Worm (Caenorhabditis elegans): ENCODE results near the gene F37C12.10.

F37C12.10 gene

DNA sequence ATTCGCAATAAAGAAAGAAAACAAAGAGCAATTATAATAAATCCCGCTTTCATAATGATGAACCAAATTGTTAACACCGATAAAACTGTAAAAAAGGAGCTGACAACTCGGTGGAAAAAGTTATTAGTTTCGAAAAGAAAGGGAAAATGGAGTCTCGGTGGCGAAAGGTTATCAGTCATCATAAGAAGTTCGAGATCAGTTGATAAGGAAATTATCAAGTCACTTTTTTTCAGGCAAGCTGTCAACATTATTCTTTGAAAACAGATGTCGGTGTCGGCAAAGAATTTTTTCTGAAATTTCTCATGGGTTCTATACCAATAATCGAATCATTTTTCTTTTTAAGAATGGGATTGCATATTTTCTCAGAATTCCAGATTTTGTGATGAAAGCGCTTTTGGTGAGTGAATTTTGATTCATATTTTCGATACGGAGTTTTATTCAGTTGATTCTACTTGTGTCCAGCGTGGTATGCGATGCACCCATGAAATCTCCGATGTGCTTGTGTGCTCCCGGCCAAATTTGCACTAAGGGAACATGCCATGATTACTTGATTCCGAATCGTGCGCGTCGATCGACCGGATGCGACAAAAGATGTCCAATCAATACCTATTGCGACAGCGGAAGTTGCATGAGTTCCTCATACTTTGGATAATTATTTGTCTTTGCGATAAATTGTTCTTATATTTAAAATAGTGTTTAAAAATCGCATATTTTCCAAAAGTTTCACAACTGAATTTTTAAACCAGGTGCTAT is at the start of gene F37C12.10, which contains the start of gene F37C12.21:
TSS of gene F37C12.10 (minus strand) at position 85 of the 753 bp plus-strand sequence.
TSS of gene F37C12.21 (plus strand) at position 58 of the 753 bp plus-strand sequence.
- TF ChIP-seq ama-1 (optimal IDR thresholded peaks at IDR 0.05) (no peak), nhr-41 (GFP tag; IDR thresholded peaks at IDR 0.05) (peak; percentile 57; the same call in 1 of the 2 replicates), F26F4.8 (GFP tag; conservative IDR thresholded peaks at IDR 0.05) (no peak), lin-1 (GFP tag; IDR thresholded peaks at IDR 0.05) (no peak), lin-39 (tag; optimal IDR thresholded peaks at IDR 0.05) (no peak), hlh-30 (tag; optimal IDR thresholded peaks at IDR 0.05; ENCODE audit: insufficient read depth) (peak; percentile 13), ceh-28 (tag; optimal IDR thresholded peaks at IDR 0.05) (no peak), mxl-3 (GFP tag; optimal IDR thresholded peaks at IDR 0.05) (no peak), madf-5 (GFP tag; IDR thresholded peaks at IDR 0.05) (no peak), F37D6.2 (tag; optimal IDR thresholded peaks at IDR 0.05) (no peak), gei-8 (GFP tag; optimal IDR thresholded peaks at IDR 0.05) (no peak), zag-1 (tag; optimal IDR thresholded peaks at IDR 0.05) (no peak), lir-3 (tag; optimal IDR thresholded peaks at IDR 0.05) (no peak), unc-39 (tag; optimal IDR thresholded peaks at IDR 0.05) (no peak), F44E2.7 (GFP tag; IDR thresholded peaks at IDR 0.05) (no peak), aly-2 (tag; optimal IDR thresholded peaks at IDR 0.05) (no peak), nhr-6 (tag; optimal IDR thresholded peaks at IDR 0.05) (no peak), rbr-2 (tag; optimal IDR thresholded peaks at IDR 0.05) (no peak), cey-2 (tag; optimal IDR thresholded peaks at IDR 0.05; ENCODE audit: borderline replicate concordance, insufficient read depth) (no peak), spr-1 (tag; optimal IDR thresholded peaks at IDR 0.05) (no peak), mxl-2 (GFP tag; conservative IDR thresholded peaks at IDR 0.05) (no peak), pqm-1 (tag; optimal IDR thresholded peaks at IDR 0.05) (peak; percentile 43), jun-1 (tag; optimal IDR thresholded peaks at IDR 0.05) (no peak), saeg-2 (GFP tag; IDR thresholded peaks at IDR 0.05) (no peak), tra-1 (GFP tag; IDR thresholded peaks at IDR 0.05) (no peak), snpc-1.2 (GFP tag; IDR thresholded peaks at IDR 0.05) (no peak), nhr-28 (tag; optimal IDR thresholded peaks at IDR 0.05) (peak; percentile 62), mes-2 (tag; optimal IDR thresholded peaks at IDR 0.05; ENCODE audit: poor library complexity, severe bottlenecking) (peak; percentile 42), lin-38 (GFP tag; IDR thresholded peaks at IDR 0.05) (peak; percentile 41), R02D3.7 (tag; optimal IDR thresholded peaks at IDR 0.05) (no peak), zfp-2 (tag; optimal IDR thresholded peaks at IDR 0.05) (no peak), ceh-32 (tag; optimal IDR thresholded peaks at IDR 0.05; ENCODE audit: poor library complexity) (no peak), dpl-1 (GFP tag; optimal IDR thresholded peaks at IDR 0.05) (no peak), nhr-76 (tag; optimal IDR thresholded peaks at IDR 0.05) (no peak), egl-27 (tag; optimal IDR thresholded peaks at IDR 0.05) (no peak), daf-12 (tag; optimal IDR thresholded peaks at IDR 0.05) (no peak), fkh-10 (GFP tag; optimal IDR thresholded peaks at IDR 0.05) (no peak), D1046.2 (GFP tag; IDR thresholded peaks at IDR 0.05) (no peak), lin-13 (GFP tag; optimal IDR thresholded peaks at IDR 0.05) (no peak), daf-8 (GFP tag; IDR thresholded peaks at IDR 0.05) (no peak), nhr-10 (tag; optimal IDR thresholded peaks at IDR 0.05) (no peak), aha-1 (tag) (no peak), dve-1 (tag; optimal IDR thresholded peaks at IDR 0.05; ENCODE audit: insufficient read depth) (peak; percentile 50), hlh-11 (tag; optimal IDR thresholded peaks at IDR 0.05) (peak; percentile 67), spr-3 (GFP tag; optimal IDR thresholded peaks at IDR 0.05) (no peak), madf-9 (GFP tag; conservative IDR thresholded peaks at IDR 0.05) (no peak), ceh-20 (GFP tag; IDR thresholded peaks at IDR 0.05) (no peak), nhr-237 (tag; optimal IDR thresholded peaks at IDR 0.05) (no peak), nhr-111 (GFP tag; optimal IDR thresholded peaks at IDR 0.05) (no peak), sdz-12 (GFP tag; optimal IDR thresholded peaks at IDR 0.05) (no peak), T26A8.4 (GFP tag; IDR thresholded peaks at IDR 0.05) (no peak)
